Worm (Caenorhabditis elegans) whole organism, L4 larva: ENCODE measurements around the gene ZK180.7.

Experiments
- D1046.2 ChIP-seq: fragments of 200-800 bp; sonication (Bioruptor generic); IDR thresholded peaks from 2 replicates; pipeline ENCODE4 v1.3.6; 2022; ENCODE audit warnings: missing genetic modification characterization, missing compliant biosample characterization
- F44E2.7 ChIP-seq: fragments of 200-800 bp; sonication (Bioruptor generic); IDR thresholded peaks from 2 replicates; pipeline ENCODE4 v2.1.2; 2022; ENCODE audit warnings: missing genetic modification characterization, missing compliant biosample characterization
- Y48G9A.11 ChIP-seq: fragments of 200-800 bp; sonication (Bioruptor generic); IDR thresholded peaks from 2 replicates; pipeline ENCODE4 v1.3.6; 2022; ENCODE audit warnings: missing genetic modification reagents, missing genetic modification characterization, missing compliant biosample characterization
- Y5F2A.4 ChIP-seq: fragments of 200-800 bp; sonication (Bioruptor generic); optimal IDR thresholded peaks from 2 replicates; lab custom pipeline; 2018; ENCODE audit warnings: mild to moderate bottlenecking, missing genetic modification characterization, missing compliant biosample characterization
- ZK546.5 ChIP-seq, 2 experiments: sonication (generic microtip); optimal IDR thresholded peaks; 2 replicates each; lab custom pipeline; 2017; ENCODE audit warnings: missing biosample characterization in 2 of 2, missing genetic modification characterization in 2 of 2
- aha-1 ChIP-seq: fragments of 150-350 bp; peaks from one replicate; lab custom pipeline; 2014; ENCODE audit warnings: missing biosample characterization, missing genetic modification characterization
- arid-1 ChIP-seq: fragments of 200-800 bp; sonication (Bioruptor generic); conservative IDR thresholded peaks from 2 replicates; pipeline ENCODE4 v1.3.6; 2022; ENCODE audit warnings: missing genetic modification reagents, missing genetic modification characterization, missing compliant biosample characterization
- ceh-20 ChIP-seq: fragments of 200-800 bp; sonication (Bioruptor generic); IDR thresholded peaks from 2 replicates; pipeline ENCODE4 v1.3.6; 2022; ENCODE audit warnings: missing genetic modification reagents, missing genetic modification characterization, missing compliant biosample characterization
- ceh-28 ChIP-seq: fragments of 150-350 bp; optimal IDR thresholded peaks from 2 replicates; lab custom pipeline; 2014; ENCODE audit warnings: missing biosample characterization, missing genetic modification reagents, missing genetic modification characterization
- ceh-44 ChIP-seq: fragments of 200-800 bp; sonication (Bioruptor generic); IDR thresholded peaks from 2 replicates; pipeline ENCODE4 v1.3.6; 2022; ENCODE audit warnings: missing genetic modification reagents, missing genetic modification characterization, missing compliant biosample characterization
- daf-12 ChIP-seq: fragments of 150-350 bp; optimal IDR thresholded peaks from 2 replicates; lab custom pipeline; 2014; ENCODE audit warnings: missing biosample characterization, missing genetic modification reagents, missing genetic modification characterization
- daf-16 ChIP-seq, 3 experiments: sonication (generic microtip); optimal IDR thresholded peaks; 2 replicates each; lab custom pipeline; 2016 to 2017; ENCODE audit warnings: missing genetic modification characterization in 3 of 3, missing genetic modification reagents in 3 of 3, mild to moderate bottlenecking in 2 of 3, missing compliant biosample characterization in 2 of 3, missing biosample characterization in 1 of 3, moderate library complexity in 1 of 3
- dmd-6 ChIP-seq: fragments of 200-800 bp; sonication (Bioruptor generic); IDR thresholded peaks from 2 replicates; pipeline ENCODE4 v1.3.6; 2022; ENCODE audit warnings: missing genetic modification reagents, missing genetic modification characterization, missing compliant biosample characterization
- dmd-9 ChIP-seq: fragments of 200-800 bp; sonication (Bioruptor generic); IDR thresholded peaks from 2 replicates; pipeline ENCODE4 v1.3.6; 2022; ENCODE audit warnings: missing genetic modification reagents, missing genetic modification characterization, missing compliant biosample characterization
- dpl-1 ChIP-seq: fragments of 150-350 bp; optimal IDR thresholded peaks from 2 replicates; lab custom pipeline; 2014; ENCODE audit warnings: missing biosample characterization, missing genetic modification reagents, missing genetic modification characterization
- dve-1 ChIP-seq: sonication (generic microtip); optimal IDR thresholded peaks from 2 replicates; lab custom pipeline; 2017; ENCODE audit warnings: antibody characterized with exemption, mild to moderate bottlenecking, missing genetic modification characterization, missing compliant biosample characterization; ENCODE audit not compliant: insufficient read depth
- fkh-10 ChIP-seq: fragments of 150-350 bp; optimal IDR thresholded peaks from 2 replicates; lab custom pipeline; 2014; ENCODE audit warnings: missing biosample characterization, missing genetic modification reagents, missing genetic modification characterization
- gei-8 ChIP-seq: fragments of 200-800 bp; sonication (Bioruptor generic); optimal IDR thresholded peaks from 2 replicates; lab custom pipeline; 2018; ENCODE audit warnings: mild to moderate bottlenecking, missing genetic modification characterization, missing compliant biosample characterization
- hif-1 ChIP-seq, 2 experiments: sonication (generic microtip); optimal IDR thresholded peaks; 2 replicates each; lab custom pipeline; 2016 to 2017; ENCODE audit warnings: missing compliant biosample characterization in 2 of 2, missing genetic modification characterization in 2 of 2, missing genetic modification reagents in 2 of 2, missing genotype in 2 of 2, mild to moderate bottlenecking in 1 of 2
- hmg-1.1 ChIP-seq: fragments of 200-800 bp; sonication (Bioruptor generic); IDR thresholded peaks from 2 replicates; pipeline ENCODE4 v1.3.6; 2022; ENCODE audit warnings: missing genetic modification reagents, missing genetic modification characterization, missing compliant biosample characterization
- jun-1 ChIP-seq: fragments of 150-350 bp; optimal IDR thresholded peaks from 2 replicates; lab custom pipeline; 2014; ENCODE audit warnings: missing biosample characterization, missing genetic modification reagents, missing genetic modification characterization
- lim-7 ChIP-seq: fragments of 200-800 bp; sonication (Bioruptor generic); IDR thresholded peaks from 2 replicates; pipeline ENCODE4 v1.3.6; 2022; ENCODE audit warnings: missing genetic modification characterization, missing compliant biosample characterization
- lin-1 ChIP-seq: fragments of 200-800 bp; sonication (Bioruptor generic); IDR thresholded peaks from 2 replicates; pipeline ENCODE4 v1.3.6; 2022; ENCODE audit warnings: missing genetic modification reagents, missing genetic modification characterization, missing compliant biosample characterization
- lsy-2 ChIP-seq, 2 experiments: fragments of 150-350 bp in 1 of 2; sonication (generic microtip) in 1 of 2; optimal IDR thresholded peaks; 2 replicates each; lab custom pipeline; 2014 to 2017; ENCODE audit warnings: missing biosample characterization in 2 of 2, missing genetic modification characterization in 2 of 2
- madf-5 ChIP-seq, 2 experiments: fragments of 200-800 bp; sonication (Bioruptor generic); IDR thresholded peaks; 2 replicates each; pipeline ENCODE4 v1.3.6; 2022; ENCODE audit warnings: missing compliant biosample characterization in 2 of 2, missing genetic modification characterization in 2 of 2
- mdt-29 ChIP-seq: fragments of 200-800 bp; sonication (Bioruptor generic); IDR thresholded peaks from 2 replicates; pipeline ENCODE4 v1.3.6; 2022; ENCODE audit warnings: missing genetic modification reagents, missing genetic modification characterization, missing compliant biosample characterization
- mxl-2 ChIP-seq: fragments of 200-800 bp; sonication (Bioruptor generic); conservative IDR thresholded peaks from 2 replicates; pipeline ENCODE4 v1.3.6; 2022; ENCODE audit warnings: missing genetic modification reagents, missing genetic modification characterization, missing compliant biosample characterization
- nhr-102 ChIP-seq: sonication (generic microtip); optimal IDR thresholded peaks from 2 replicates; lab custom pipeline; 2016; ENCODE audit warnings: mild to moderate bottlenecking, missing genetic modification characterization, moderate library complexity, missing compliant biosample characterization
- nhr-11 ChIP-seq: fragments of 150-350 bp; optimal IDR thresholded peaks from 2 replicates; lab custom pipeline; 2014; ENCODE audit warnings: missing biosample characterization, missing genetic modification characterization
- nhr-237 ChIP-seq: sonication (generic microtip); optimal IDR thresholded peaks from 2 replicates; lab custom pipeline; 2017; ENCODE audit warnings: missing biosample characterization, missing genetic modification characterization
- nhr-25 ChIP-seq: sonication (generic microtip); optimal IDR thresholded peaks from 2 replicates; lab custom pipeline; 2017; ENCODE audit warnings: missing genetic modification characterization, mild to moderate bottlenecking, missing compliant biosample characterization, antibody characterized with exemption, moderate library complexity, borderline replicate concordance; ENCODE audit not compliant: insufficient read depth
- nhr-28 ChIP-seq: fragments of 150-350 bp; optimal IDR thresholded peaks from 2 replicates; lab custom pipeline; 2014; ENCODE audit warnings: missing biosample characterization, missing genetic modification characterization
- nhr-42 ChIP-seq: fragments of 200-800 bp; sonication (Bioruptor generic); IDR thresholded peaks from 2 replicates; pipeline ENCODE4 v1.3.6; 2022; ENCODE audit warnings: missing genetic modification characterization, missing compliant biosample characterization
- nhr-48 ChIP-seq: sonication (generic microtip); optimal IDR thresholded peaks from 2 replicates; lab custom pipeline; 2016; ENCODE audit warnings: mild to moderate bottlenecking, missing genetic modification characterization, missing compliant biosample characterization
- nhr-6 ChIP-seq: fragments of 150-350 bp; optimal IDR thresholded peaks from 2 replicates; lab custom pipeline; 2014; ENCODE audit warnings: missing biosample characterization, missing genetic modification characterization
- pha-4 ChIP-seq, 2 experiments: fragments of 150-350 bp in 1 of 2; fragments of 200-800 bp in 1 of 2; sonication (Bioruptor generic) in 1 of 2; IDR thresholded peaks in 1 of 2; optimal IDR thresholded peaks in 1 of 2; 2 replicates each; pipeline versions ENCODE4 v1.3.6 to Lab custom; 2014 to 2022; ENCODE audit warnings: missing genetic modification characterization in 2 of 2, missing genetic modification reagents in 2 of 2, missing biosample characterization in 1 of 2, missing compliant biosample characterization in 1 of 2
- pqm-1 ChIP-seq: sonication (generic microtip); optimal IDR thresholded peaks from 2 replicates; lab custom pipeline; 2017; ENCODE audit warnings: missing biosample characterization, missing genetic modification characterization
- rbr-2 ChIP-seq: sonication (generic microtip); optimal IDR thresholded peaks from 2 replicates; lab custom pipeline; 2016; ENCODE audit warnings: missing genotype, missing genetic modification characterization, missing compliant biosample characterization
- saeg-2 ChIP-seq: fragments of 200-800 bp; sonication (Bioruptor generic); IDR thresholded peaks from 2 replicates; pipeline ENCODE4 v1.3.6; 2022; ENCODE audit warnings: missing genetic modification reagents, missing genetic modification characterization, missing compliant biosample characterization
- snpc-1.2 ChIP-seq: fragments of 200-800 bp; sonication (Bioruptor generic); IDR thresholded peaks from 2 replicates; pipeline ENCODE4 v1.3.6; 2022; ENCODE audit warnings: missing genetic modification reagents, missing genetic modification characterization, missing compliant biosample characterization
- spr-1 ChIP-seq: sonication (generic microtip); optimal IDR thresholded peaks from 2 replicates; lab custom pipeline; 2016; ENCODE audit warnings: mild to moderate bottlenecking, missing genetic modification characterization, missing compliant biosample characterization
- spr-3 ChIP-seq: fragments of 200-800 bp; sonication (Bioruptor generic); optimal IDR thresholded peaks from 2 replicates; lab custom pipeline; 2018; ENCODE audit warnings: mild to moderate bottlenecking, missing genetic modification characterization, missing compliant biosample characterization
- zfp-2 ChIP-seq: sonication (generic microtip); optimal IDR thresholded peaks from 2 replicates; lab custom pipeline; 2016; ENCODE audit warnings: mild to moderate bottlenecking, missing genetic modification characterization, missing compliant biosample characterization
- zip-2 ChIP-seq: fragments of 150-350 bp; optimal IDR thresholded peaks from 2 replicates; lab custom pipeline; 2014; ENCODE audit warnings: missing biosample characterization, missing genetic modification characterization
- ztf-11 ChIP-seq: fragments of 150-350 bp; optimal IDR thresholded peaks from 2 replicates; lab custom pipeline; 2014; ENCODE audit warnings: missing biosample characterization, missing genetic modification characterization
- ztf-7 ChIP-seq: fragments of 150-350 bp; optimal IDR thresholded peaks from 2 replicates; lab custom pipeline; 2014; ENCODE audit warnings: missing biosample characterization, missing genetic modification characterization

Gene ZK180.7

DNA sequence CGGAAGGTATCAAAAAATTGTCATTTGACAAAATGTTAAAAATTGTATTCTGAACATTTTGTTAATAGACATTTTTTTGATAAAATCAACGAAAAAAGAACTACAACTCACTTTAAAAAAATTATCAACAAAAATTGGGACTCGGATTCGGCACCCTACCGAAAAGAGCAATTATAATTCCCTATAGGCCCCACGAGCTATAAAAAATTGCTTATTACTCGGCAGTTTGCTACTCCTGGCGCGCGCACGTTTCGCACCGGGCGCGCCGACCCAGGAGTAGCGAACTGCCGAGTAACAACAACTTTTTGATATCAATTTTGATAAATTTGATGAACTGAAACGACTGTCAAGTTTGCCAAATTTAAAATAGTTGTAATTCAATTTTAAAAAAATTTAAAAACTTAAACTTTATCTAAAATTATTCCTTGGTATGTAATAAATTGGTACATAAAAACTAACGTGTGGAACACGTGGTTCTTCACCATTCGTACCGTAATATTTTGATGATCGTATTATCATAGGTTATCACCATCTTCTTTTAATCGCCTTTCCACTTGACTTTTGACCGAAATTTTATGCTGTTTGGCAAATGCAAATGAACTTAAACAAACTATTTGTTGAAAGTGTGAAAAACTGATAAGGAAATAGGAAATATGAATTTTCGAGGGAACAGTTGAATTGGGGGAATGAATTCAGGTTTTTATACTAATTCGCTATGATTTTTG lies 14.8 kb upstream of the ZK180.7 start (continued):
- no peak for TF ChIP-seq hif-1 (tag; optimal IDR thresholded peaks at IDR 0.05; lab: Kevin White, UChicago)
- TF ChIP-seq mdt-29 = no peak
- TF ChIP-seq dve-1 (tag; lab: Kevin White, UChicago) = peak; percentile 66
- TF ChIP-seq lim-7 (GFP tag; lab: Robert Waterston, UW) = no peak
- no peak for TF ChIP-seq nhr-6 (tag; lab: Kevin White, UChicago)
- TF ChIP-seq D1046.2 (GFP tag; lab: Robert Waterston, UW) = no peak
- TF ChIP-seq zfp-2 (tag; lab: Kevin White, UChicago) = no peak
- no peak for TF ChIP-seq ZK546.5 (tag; optimal IDR thresholded peaks at IDR 0.05; lab: Kevin White, UChicago)
- no peak for TF ChIP-seq fkh-10 (GFP tag; lab: Kevin White, UChicago)

ce11 chrIV:4477009-4477471 lies 13.3 kb upstream of the ZK180.7 start, which contains the start of gene M01H9.3:
M01H9.3 (minus strand) TSS chrIV:4477059.
- TF ChIP-seq daf-12 (tag; lab: Kevin White, UChicago) (no peak), dve-1 (tag; lab: Kevin White, UChicago) (peak; percentile 74), daf-16 (GFP tag; optimal IDR thresholded peaks at IDR 0.05; lab: Kevin White, UChicago) (no peak), daf-16 (tag; optimal IDR thresholded peaks at IDR 0.05; lab: Kevin White, UChicago) (peak; percentile 44), mdt-29 (peak; percentile 49; the same call in 1 of the 2 replicates), nhr-28 (tag; lab: Kevin White, UChicago) (peak; percentile 74), nhr-42 (GFP tag; lab: Robert Waterston, UW) (no peak), ceh-28 (tag; lab: Kevin White, UChicago) (no peak), zip-2 (tag; lab: Kevin White, UChicago) (no peak), pha-4 (GFP tag; IDR thresholded peaks at IDR 0.05; lab: Robert Waterston, UW) (no peak), pha-4 (tag; optimal IDR thresholded peaks at IDR 0.05; lab: Kevin White, UChicago) (peak; percentile 36), hif-1 (tag; optimal IDR thresholded peaks at IDR 0.05; lab: Kevin White, UChicago) (peak in 1 of 2 experiments; percentile 87), nhr-25 (peak; percentile 44), jun-1 (tag; lab: Kevin White, UChicago) (no peak), gei-8 (GFP tag; lab: Kevin White, UChicago) (no peak), rbr-2 (tag; lab: Kevin White, UChicago) (no peak), pqm-1 (tag; lab: Kevin White, UChicago) (no peak), madf-5 (GFP tag; IDR thresholded peaks at IDR 0.05; lab: Robert Waterston, UW) (no peak), lin-1 (GFP tag; lab: Robert Waterston, UW) (0 out of 2 replicates have a peak, but pooled peaks have one; percentile 11), mxl-2 (no peak), nhr-102 (no peak), nhr-237 (no peak), Y48G9A.11 (no peak), spr-1 (tag; lab: Kevin White, UChicago) (no peak), hmg-1.1 (GFP tag; lab: Robert Waterston, UW) (no peak), arid-1 (GFP tag; lab: Robert Waterston, UW) (no peak), dpl-1 (GFP tag; lab: Kevin White, UChicago) (peak; percentile 11), dmd-6 (GFP tag; lab: Robert Waterston, UW) (peak; percentile 87), ceh-44 (GFP tag; lab: Robert Waterston, UW) (no peak), nhr-48 (peak; percentile 66), saeg-2 (GFP tag; lab: Robert Waterston, UW) (no peak), F44E2.7 (no peak), lsy-2 (tag; optimal IDR thresholded peaks at IDR 0.05; lab: Kevin White, UChicago) (peak in 1 of 2 experiments; percentile 67), ztf-7 (tag; lab: Kevin White, UChicago) (no peak), spr-3 (GFP tag; lab: Kevin White, UChicago) (no peak), snpc-1.2 (no peak), Y5F2A.4 (GFP tag; lab: Kevin White, UChicago) (no peak), dmd-9 (GFP tag; lab: Robert Waterston, UW) (no peak), ceh-20 (GFP tag; lab: Robert Waterston, UW) (peak; percentile 70), aha-1 (tag; lab: Kevin White, UChicago) (peak; percentile 95), D1046.2 (GFP tag; lab: Robert Waterston, UW) (no peak), nhr-11 (tag; lab: Kevin White, UChicago) (peak; percentile 61), ztf-11 (no peak)
